Worm (Caenorhabditis elegans) whole organism, young adult: Measurements from ENCODE around the gene prde-1.

ENCODE experiments used
- B0019.2 ChIP-seq: fragments of 200-800 bp; sonication (Bioruptor generic); conservative IDR thresholded peaks from 2 replicates; pipeline ENCODE4 v1.3.6; 2022; ENCODE audit warnings: missing genetic modification reagents, missing genetic modification characterization, missing compliant biosample characterization
- B0035.1 ChIP-seq: sonication (generic microtip); optimal IDR thresholded peaks from 2 replicates; lab custom pipeline; 2016; ENCODE audit warnings: missing genetic modification characterization, mild to moderate bottlenecking, missing compliant biosample characterization, missing genotype, missing genetic modification reagents
- C17E4.6 ChIP-seq: fragments of 200-800 bp; sonication (Bioruptor generic); IDR thresholded peaks from 2 replicates; pipeline ENCODE4 v1.3.6; 2022; ENCODE audit warnings: missing genetic modification reagents, missing genetic modification characterization, missing compliant biosample characterization
- F33H1.4 ChIP-seq: fragments of 200-800 bp; sonication (Bioruptor generic); IDR thresholded peaks from 2 replicates; pipeline ENCODE4 v1.3.6; 2022; ENCODE audit warnings: missing genetic modification reagents, missing genetic modification characterization, missing compliant biosample characterization
- F39B2.1 ChIP-seq: fragments of 200-800 bp; sonication (Bioruptor generic); IDR thresholded peaks from 2 replicates; pipeline ENCODE4 v1.3.6; 2022; ENCODE audit warnings: missing genetic modification reagents, missing genetic modification characterization, missing compliant biosample characterization
- F52B5.7 ChIP-seq: sonication (generic microtip); optimal IDR thresholded peaks from 2 replicates; lab custom pipeline; 2016; ENCODE audit warnings: mild to moderate bottlenecking, missing genetic modification characterization, missing compliant biosample characterization
- F55B11.4 ChIP-seq: sonication (generic microtip); optimal IDR thresholded peaks from 2 replicates; lab custom pipeline; 2016; ENCODE audit warnings: missing compliant biosample characterization, missing genetic modification characterization, borderline replicate concordance; ENCODE audit not compliant: insufficient read depth
- F57C9.4 ChIP-seq: sonication (generic microtip); optimal IDR thresholded peaks from 2 replicates; lab custom pipeline; 2017; ENCODE audit warnings: mild to moderate bottlenecking, missing genetic modification characterization, missing compliant biosample characterization
- T07F8.4 ChIP-seq: sonication (generic microtip); optimal IDR thresholded peaks from 2 replicates; lab custom pipeline; 2016; ENCODE audit warnings: mild to moderate bottlenecking, missing genetic modification characterization, moderate library complexity, missing compliant biosample characterization
- T26A5.8 ChIP-seq: sonication (generic microtip); optimal IDR thresholded peaks from 2 replicates; lab custom pipeline; 2016; ENCODE audit warnings: missing genetic modification characterization, missing compliant biosample characterization
- Y53F4B.3 ChIP-seq: fragments of 200-800 bp; sonication (Bioruptor generic); IDR thresholded peaks from 2 replicates; pipeline ENCODE4 v1.3.6; 2022; ENCODE audit warnings: missing genetic modification reagents, missing genetic modification characterization, missing compliant biosample characterization
- ZK185.1 ChIP-seq: sonication (generic microtip); optimal IDR thresholded peaks from 2 replicates; lab custom pipeline; 2016; ENCODE audit warnings: mild to moderate bottlenecking, missing genetic modification characterization, missing compliant biosample characterization; ENCODE audit not compliant: poor library complexity, severe bottlenecking
- athp-1 ChIP-seq: sonication (generic microtip); optimal IDR thresholded peaks from 2 replicates; lab custom pipeline; 2017; ENCODE audit warnings: mild to moderate bottlenecking, missing genetic modification characterization, missing compliant biosample characterization
- bed-2 ChIP-seq: fragments of 200-800 bp; sonication (Bioruptor generic); IDR thresholded peaks from 2 replicates; pipeline ENCODE4 v1.3.6; 2022; ENCODE audit warnings: missing genetic modification reagents, missing genetic modification characterization, missing compliant biosample characterization
- ccch-3 ChIP-seq: fragments of 200-800 bp; sonication (Bioruptor generic); optimal IDR thresholded peaks from 2 replicates; lab custom pipeline; 2018; ENCODE audit warnings: mild to moderate bottlenecking, missing genetic modification characterization, missing compliant biosample characterization
- cebp-1 ChIP-seq, 2 experiments: fragments of 200-800 bp in 1 of 2; sonication (Bioruptor generic) in 1 of 2; sonication (generic microtip) in 1 of 2; IDR thresholded peaks in 1 of 2; optimal IDR thresholded peaks in 1 of 2; 2 replicates each; pipeline versions ENCODE4 v1.3.6 to Lab custom; 2017 to 2022; ENCODE audit warnings: missing compliant biosample characterization in 2 of 2, missing genetic modification characterization in 2 of 2, mild to moderate bottlenecking in 1 of 2, missing genetic modification reagents in 1 of 2, moderate library complexity in 1 of 2
- cebp-2 ChIP-seq: fragments of 200-800 bp; sonication (Bioruptor generic); IDR thresholded peaks from 2 replicates; pipeline ENCODE4 v1.3.6; 2022; ENCODE audit warnings: missing genetic modification characterization, missing compliant biosample characterization
- ceh-100 ChIP-seq: fragments of 200-800 bp; sonication (Bioruptor generic); IDR thresholded peaks from 2 replicates; pipeline ENCODE4 v1.3.6; 2022; ENCODE audit warnings: missing genetic modification reagents, missing genetic modification characterization, missing compliant biosample characterization
- ceh-27 ChIP-seq: fragments of 200-800 bp; sonication (Bioruptor generic); optimal IDR thresholded peaks from 2 replicates; lab custom pipeline; 2018; ENCODE audit warnings: mild to moderate bottlenecking, missing genetic modification characterization, moderate library complexity, missing compliant biosample characterization
- ceh-58 ChIP-seq: fragments of 200-800 bp; sonication (Bioruptor generic); IDR thresholded peaks from 2 replicates; pipeline ENCODE4 v1.3.6; 2022; ENCODE audit warnings: missing genetic modification characterization, missing compliant biosample characterization
- ceh-79 ChIP-seq: sonication (generic microtip); optimal IDR thresholded peaks from 2 replicates; lab custom pipeline; 2017; ENCODE audit warnings: mild to moderate bottlenecking, missing genetic modification characterization, missing compliant biosample characterization
- die-1 ChIP-seq: sonication (generic microtip); optimal IDR thresholded peaks from 2 replicates; lab custom pipeline; 2016; ENCODE audit warnings: missing genotype, mild to moderate bottlenecking, missing genetic modification characterization, missing compliant biosample characterization
- egl-44 ChIP-seq: fragments of 200-800 bp; sonication (Bioruptor generic); IDR thresholded peaks from 2 replicates; pipeline ENCODE4 v1.3.6; 2022; ENCODE audit warnings: missing genetic modification reagents, missing genetic modification characterization, missing compliant biosample characterization
- egrh-3 ChIP-seq: fragments of 200-800 bp; sonication (Bioruptor generic); IDR thresholded peaks from 2 replicates; pipeline ENCODE4 v1.3.6; 2022; ENCODE audit warnings: missing genetic modification reagents, missing genetic modification characterization, missing compliant biosample characterization
- ets-4 ChIP-seq: fragments of 200-800 bp; sonication (Bioruptor generic); optimal IDR thresholded peaks from 2 replicates; lab custom pipeline; 2018; ENCODE audit warnings: mild to moderate bottlenecking, missing genetic modification characterization, missing compliant biosample characterization
- gei-17 ChIP-seq: fragments of 200-800 bp; sonication (Bioruptor generic); optimal IDR thresholded peaks from 2 replicates; lab custom pipeline; 2018; ENCODE audit warnings: mild to moderate bottlenecking, missing genetic modification characterization, missing compliant biosample characterization
- him-1 ChIP-seq: sonication (generic microtip); optimal IDR thresholded peaks from 2 replicates; lab custom pipeline; 2016; ENCODE audit warnings: missing genotype, missing genetic modification reagents, missing genetic modification characterization, missing compliant biosample characterization
- hlh-26 ChIP-seq: fragments of 200-800 bp; sonication (Bioruptor generic); conservative IDR thresholded peaks from 2 replicates; pipeline ENCODE4 v1.3.6; 2022; ENCODE audit warnings: missing genetic modification reagents, missing genetic modification characterization, missing compliant biosample characterization
- let-607 ChIP-seq, 2 experiments: fragments of 200-800 bp in 1 of 2; sonication (Bioruptor generic) in 1 of 2; sonication (generic microtip) in 1 of 2; optimal IDR thresholded peaks; 2 replicates each; lab custom pipeline; 2016 to 2018; ENCODE audit warnings: mild to moderate bottlenecking in 2 of 2, missing compliant biosample characterization in 2 of 2, missing genetic modification characterization in 2 of 2, moderate library complexity in 2 of 2, missing genotype in 1 of 2
- lin-26 ChIP-seq: fragments of 200-800 bp; sonication (Bioruptor generic); IDR thresholded peaks from 2 replicates; pipeline ENCODE4 v1.3.6; 2022; ENCODE audit warnings: missing genetic modification reagents, missing genetic modification characterization, missing compliant biosample characterization
- madf-10 ChIP-seq: sonication (generic microtip); optimal IDR thresholded peaks from 2 replicates; lab custom pipeline; 2016; ENCODE audit warnings: mild to moderate bottlenecking, missing genetic modification characterization, missing compliant biosample characterization
- madf-6 ChIP-seq: fragments of 200-800 bp; sonication (Bioruptor generic); IDR thresholded peaks from 2 replicates; pipeline ENCODE4 v1.3.6; 2022; ENCODE audit warnings: missing genetic modification reagents, missing genetic modification characterization, missing compliant biosample characterization
- mes-4 ChIP-seq: sonication (generic microtip); optimal IDR thresholded peaks from 2 replicates; lab custom pipeline; 2016; ENCODE audit warnings: missing genotype, missing genetic modification characterization, missing compliant biosample characterization
- mxl-1 ChIP-seq: sonication (generic microtip); optimal IDR thresholded peaks from 2 replicates; lab custom pipeline; 2016; ENCODE audit warnings: missing genetic modification characterization, missing compliant biosample characterization
- nhr-27 ChIP-seq: fragments of 200-800 bp; sonication (Bioruptor generic); optimal IDR thresholded peaks from 2 replicates; lab custom pipeline; 2018; ENCODE audit warnings: mild to moderate bottlenecking, missing genetic modification characterization, moderate library complexity, missing compliant biosample characterization
- nhr-90 ChIP-seq: sonication (generic microtip); optimal IDR thresholded peaks from 2 replicates; lab custom pipeline; 2016; ENCODE audit warnings: missing genotype, mild to moderate bottlenecking, missing genetic modification characterization, missing compliant biosample characterization
- rcor-1 ChIP-seq: fragments of 200-800 bp; sonication (Bioruptor generic); IDR thresholded peaks from 2 replicates; pipeline ENCODE4 v1.3.6; 2022; ENCODE audit warnings: missing genetic modification reagents, missing genetic modification characterization, missing compliant biosample characterization
- rec-8 ChIP-seq, 2 experiments: sonication (generic microtip); optimal IDR thresholded peaks; 2 replicates each; lab custom pipeline; 2016; ENCODE audit warnings: mild to moderate bottlenecking in 2 of 2, missing genetic modification characterization in 2 of 2, missing genetic modification reagents in 2 of 2, missing genotype in 2 of 2, missing biosample characterization in 1 of 2, missing compliant biosample characterization in 1 of 2, moderate library complexity in 1 of 2
- snpc-1.1 ChIP-seq: sonication (generic microtip); optimal IDR thresholded peaks from 2 replicates; lab custom pipeline; 2017; ENCODE audit warnings: missing genetic modification characterization, mild to moderate bottlenecking, missing compliant biosample characterization, antibody characterized with exemption, moderate library complexity, missing genotype, missing genetic modification reagents; ENCODE audit not compliant: insufficient read depth
- snpc-3.4 ChIP-seq: sonication (generic microtip); optimal IDR thresholded peaks from 2 replicates; lab custom pipeline; 2017; ENCODE audit warnings: missing genetic modification characterization, mild to moderate bottlenecking, missing compliant biosample characterization, antibody characterized with exemption, moderate library complexity, missing genotype, missing genetic modification reagents
- somi-1 ChIP-seq: fragments of 200-800 bp; sonication (Bioruptor generic); optimal IDR thresholded peaks from 2 replicates; lab custom pipeline; 2018; ENCODE audit warnings: mild to moderate bottlenecking, missing genetic modification characterization, missing compliant biosample characterization
- sptf-2 ChIP-seq: fragments of 200-800 bp; sonication (Bioruptor generic); optimal IDR thresholded peaks from 2 replicates; lab custom pipeline; 2018; ENCODE audit warnings: mild to moderate bottlenecking, missing genetic modification characterization, missing compliant biosample characterization
- xnd-1 ChIP-seq: sonication (generic microtip); optimal IDR thresholded peaks from 2 replicates; lab custom pipeline; 2016; ENCODE audit warnings: missing genotype, missing genetic modification reagents, missing genetic modification characterization, missing compliant biosample characterization
- zfh-2 ChIP-seq: fragments of 200-800 bp; sonication (Bioruptor generic); conservative IDR thresholded peaks from 2 replicates; pipeline ENCODE4 v1.3.6; 2022; ENCODE audit warnings: missing genetic modification reagents, missing genetic modification characterization, missing compliant biosample characterization
- zim-3 ChIP-seq: sonication (generic microtip); optimal IDR thresholded peaks from 2 replicates; lab custom pipeline; 2017; ENCODE audit warnings: mild to moderate bottlenecking, missing genetic modification characterization, moderate library complexity, missing compliant biosample characterization
- ztf-22 ChIP-seq: fragments of 200-800 bp; sonication (Bioruptor generic); optimal IDR thresholded peaks from 2 replicates; lab custom pipeline; 2018; ENCODE audit warnings: mild to moderate bottlenecking, missing genetic modification characterization, moderate library complexity, missing compliant biosample characterization
- ztf-25 ChIP-seq: fragments of 200-800 bp; sonication (Bioruptor generic); IDR thresholded peaks from 2 replicates; pipeline ENCODE4 v1.3.6; 2022; ENCODE audit warnings: missing genetic modification reagents, missing genetic modification characterization, missing compliant biosample characterization
- ztf-26 ChIP-seq: sonication (generic microtip); optimal IDR thresholded peaks from 2 replicates; lab custom pipeline; 2017; ENCODE audit warnings: missing genetic modification characterization, missing compliant biosample characterization

Gene prde-1

DNA sequence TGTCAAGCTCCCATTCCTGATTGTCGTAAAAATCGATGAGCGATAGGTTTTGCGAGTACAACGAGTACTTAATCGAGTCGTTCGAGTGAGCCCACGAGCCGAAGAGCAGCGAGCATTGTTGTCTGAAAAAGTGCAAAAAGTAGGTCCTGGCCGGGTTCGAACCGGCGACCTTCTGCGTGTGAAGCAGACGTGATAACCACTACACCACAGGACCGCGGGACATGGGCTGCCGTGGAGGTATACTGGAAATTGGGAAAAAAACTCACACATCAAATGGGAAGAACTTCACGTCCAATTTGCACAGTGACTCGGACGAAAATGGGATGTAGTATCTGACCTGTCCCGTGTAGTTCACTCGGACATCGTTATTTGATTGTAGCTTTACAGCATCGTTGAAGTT is 22.7 kb upstream of the prde-1 start (continued):
- TF ChIP-seq somi-1 (no peak), snpc-1.1 (no peak), F52B5.7 (tag; lab: Kevin White, UChicago) (peak; percentile 16), hlh-26 (GFP tag; lab: Robert Waterston, UW) (no peak), sptf-2 (GFP tag; lab: Kevin White, UChicago) (no peak), C17E4.6 (no peak), ceh-79 (no peak), rec-8 (tag; optimal IDR thresholded peaks at IDR 0.05; lab: Kevin White, UChicago) (no peak), mes-4 (tag; lab: Kevin White, UChicago) (no peak), F57C9.4 (tag; lab: Kevin White, UChicago) (no peak), madf-10 (tag; lab: Kevin White, UChicago) (no peak), ceh-100 (GFP tag; lab: Robert Waterston, UW) (no peak), gei-17 (GFP tag; lab: Kevin White, UChicago) (no peak), ztf-26 (tag; lab: Kevin White, UChicago) (peak; percentile 13), B0035.1 (tag; lab: Kevin White, UChicago) (no peak), F55B11.4 (no peak), athp-1 (tag; lab: Kevin White, UChicago) (no peak), bed-2 (GFP tag; lab: Robert Waterston, UW) (no peak), egrh-3 (GFP tag; lab: Robert Waterston, UW) (no peak), B0019.2 (GFP tag; lab: Robert Waterston, UW) (no peak), ZK185.1 (no peak), mxl-1 (tag; lab: Kevin White, UChicago) (no peak), ceh-27 (GFP tag; lab: Kevin White, UChicago) (peak; percentile 39), madf-6 (GFP tag; lab: Robert Waterston, UW) (peak; percentile 23; the same call in 1 of the 2 replicates), T07F8.4 (tag; lab: Kevin White, UChicago) (no peak), him-1 (tag; lab: Kevin White, UChicago) (peak; percentile 65), ccch-3 (GFP tag; lab: Kevin White, UChicago) (no peak), Y53F4B.3 (no peak), snpc-3.4 (tag; lab: Kevin White, UChicago) (peak; percentile 6), ztf-25 (GFP tag; lab: Robert Waterston, UW) (no peak), xnd-1 (tag; lab: Kevin White, UChicago) (no peak), nhr-90 (tag; lab: Kevin White, UChicago) (peak; percentile 51), zfh-2 (peak; percentile 50; the same call in 1 of the 2 replicates), die-1 (peak; percentile 40), F39B2.1 (GFP tag; lab: Robert Waterston, UW) (no peak), cebp-1 (GFP tag; IDR thresholded peaks at IDR 0.05; lab: Robert Waterston, UW) (no peak), cebp-1 (tag; optimal IDR thresholded peaks at IDR 0.05; lab: Kevin White, UChicago) (no peak), let-607 (tag; optimal IDR thresholded peaks at IDR 0.05; lab: Kevin White, UChicago) (no peak), egl-44 (GFP tag; lab: Robert Waterston, UW) (no peak), ztf-22 (GFP tag; lab: Kevin White, UChicago) (no peak), nhr-27 (no peak), ceh-58 (GFP tag; lab: Robert Waterston, UW) (no peak), lin-26 (GFP tag; lab: Robert Waterston, UW) (peak; percentile 75; the same call in 1 of the 2 replicates), T26A5.8 (tag; lab: Kevin White, UChicago) (no peak), cebp-2 (GFP tag; lab: Robert Waterston, UW) (no peak), rcor-1 (GFP tag; lab: Robert Waterston, UW) (no peak), F33H1.4 (GFP tag; lab: Robert Waterston, UW) (peak; percentile 54; the same call in 1 of the 2 replicates), zim-3 (tag; lab: Kevin White, UChicago) (peak; percentile 54), ets-4 (GFP tag; lab: Kevin White, UChicago) (no peak)
